Worm (Caenorhabditis elegans) whole organism, L3 larva: Measurements from ENCODE around the gene str-161.

Experiments
- R02D3.7 ChIP-seq: fragments of 150-350 bp; optimal IDR thresholded peaks from 2 replicates; lab custom pipeline; 2014; ENCODE audit warnings: missing biosample characterization, missing genetic modification characterization
- ZK546.5 ChIP-seq: sonication (generic microtip); optimal IDR thresholded peaks from 2 replicates; lab custom pipeline; 2017; ENCODE audit warnings: missing biosample characterization, missing genetic modification characterization
- aly-2 ChIP-seq: fragments of 150-350 bp; optimal IDR thresholded peaks from 2 replicates; lab custom pipeline; 2014; ENCODE audit warnings: missing biosample characterization, missing genetic modification characterization
- ama-1 ChIP-seq: fragments of 150-350 bp; optimal IDR thresholded peaks from 2 replicates; lab custom pipeline; 2018
- ceh-16 ChIP-seq: sonication (generic microtip); optimal IDR thresholded peaks from 2 replicates; lab custom pipeline; 2017; ENCODE audit warnings: missing biosample characterization, missing genetic modification characterization
- ceh-28 ChIP-seq: fragments of 150-350 bp; optimal IDR thresholded peaks from 2 replicates; lab custom pipeline; 2014; ENCODE audit warnings: missing biosample characterization, missing genetic modification reagents, missing genetic modification characterization
- ceh-82 ChIP-seq: fragments of 150-350 bp; optimal IDR thresholded peaks from 2 replicates; lab custom pipeline; 2014; ENCODE audit warnings: missing biosample characterization, missing genetic modification characterization
- ceh-9 ChIP-seq: sonication (generic microtip); optimal IDR thresholded peaks from 2 replicates; lab custom pipeline; 2018; ENCODE audit warnings: missing biosample characterization, missing genetic modification characterization
- daf-12 ChIP-seq: fragments of 150-350 bp; optimal IDR thresholded peaks from 2 replicates; lab custom pipeline; 2014; ENCODE audit warnings: missing biosample characterization, missing genetic modification reagents, missing genetic modification characterization
- egl-5 ChIP-seq: fragments of 150-350 bp; optimal IDR thresholded peaks from 2 replicates; lab custom pipeline; 2017; ENCODE audit warnings: missing biosample characterization, missing genetic modification reagents, missing genetic modification characterization, inconsistent platforms
- elt-2 ChIP-seq: sonication (generic microtip); optimal IDR thresholded peaks from 2 replicates; lab custom pipeline; 2016; ENCODE audit warnings: missing genetic modification reagents, mild to moderate bottlenecking, missing genetic modification characterization, missing compliant biosample characterization
- elt-3 ChIP-seq, 3 experiments: fragments of 150-350 bp in 1 of 3; sonication (generic microtip) in 2 of 3; optimal IDR thresholded peaks; 2 replicates in 2 of 3; 4 replicates in 1 of 3; lab custom pipeline; 2014 to 2017; ENCODE audit warnings: missing biosample characterization in 3 of 3, missing genetic modification characterization in 3 of 3
- eor-1 ChIP-seq, 2 experiments: fragments of 150-350 bp; optimal IDR thresholded peaks; 2 replicates each; lab custom pipeline; 2014 to 2018; ENCODE audit warnings: missing biosample characterization in 2 of 2, missing genetic modification characterization in 2 of 2
- fkh-10 ChIP-seq: sonication (generic microtip); optimal IDR thresholded peaks from 2 replicates; lab custom pipeline; 2017; ENCODE audit warnings: missing biosample characterization, missing genetic modification reagents, missing genetic modification characterization
- fos-1 ChIP-seq: fragments of 150-350 bp; optimal IDR thresholded peaks from 2 replicates; lab custom pipeline; 2014; ENCODE audit warnings: missing biosample characterization, missing genetic modification characterization
- hmg-11 ChIP-seq: sonication (generic microtip); optimal IDR thresholded peaks from 2 replicates; lab custom pipeline; 2016; ENCODE audit warnings: missing genetic modification characterization, missing compliant biosample characterization
- jun-1 ChIP-seq: fragments of 150-350 bp; optimal IDR thresholded peaks from 2 replicates; lab custom pipeline; 2014; ENCODE audit warnings: missing biosample characterization, missing genetic modification reagents, missing genetic modification characterization
- lin-15B ChIP-seq: fragments of 150-350 bp; optimal IDR thresholded peaks from 2 replicates; lab custom pipeline; 2014; ENCODE audit warnings: missing biosample characterization, missing genetic modification characterization
- lin-39 ChIP-seq: fragments of 150-350 bp; optimal IDR thresholded peaks from 2 replicates; lab custom pipeline; 2018; ENCODE audit warnings: missing biosample characterization, missing genetic modification reagents, missing genetic modification characterization
- lsy-12 ChIP-seq: sonication (generic microtip); optimal IDR thresholded peaks from 2 replicates; lab custom pipeline; 2016; ENCODE audit warnings: mild to moderate bottlenecking, missing genetic modification characterization, missing compliant biosample characterization
- mml-1 ChIP-seq: fragments of 150-350 bp; sonication (generic microtip); optimal IDR thresholded peaks from 3 replicates; lab custom pipeline; 2014; ENCODE audit warnings: missing biosample characterization, missing genetic modification characterization
- nhr-11 ChIP-seq: fragments of 150-350 bp; optimal IDR thresholded peaks from 2 replicates; lab custom pipeline; 2014; ENCODE audit warnings: missing biosample characterization, missing genetic modification characterization
- nhr-12 ChIP-seq: fragments of 150-350 bp; optimal IDR thresholded peaks from 2 replicates; lab custom pipeline; 2014; ENCODE audit warnings: missing biosample characterization, missing genetic modification characterization
- nhr-23 ChIP-seq: fragments of 150-350 bp; optimal IDR thresholded peaks from 2 replicates; lab custom pipeline; 2014; ENCODE audit warnings: missing biosample characterization, missing genetic modification reagents, missing genetic modification characterization
- nhr-25 ChIP-seq: sonication (generic microtip); optimal IDR thresholded peaks from 2 replicates; lab custom pipeline; 2017; ENCODE audit warnings: missing biosample characterization, missing genetic modification characterization
- nhr-67 ChIP-seq: fragments of 150-350 bp; optimal IDR thresholded peaks from 2 replicates; lab custom pipeline; 2014; ENCODE audit warnings: missing biosample characterization, missing genetic modification characterization
- nhr-76 ChIP-seq: fragments of 150-350 bp; sonication (generic microtip); optimal IDR thresholded peaks from 5 replicates; lab custom pipeline; 2014; ENCODE audit warnings: missing biosample characterization, missing genetic modification characterization
- nhr-77 ChIP-seq: fragments of 150-350 bp; optimal IDR thresholded peaks from 2 replicates; lab custom pipeline; 2014; ENCODE audit warnings: missing biosample characterization, missing genetic modification characterization
- pha-4 ChIP-seq: fragments of 150-350 bp; optimal IDR thresholded peaks from 2 replicates; lab custom pipeline; 2014; ENCODE audit warnings: missing biosample characterization, missing genetic modification reagents, missing genetic modification characterization
- pqm-1 ChIP-seq: fragments of 150-350 bp; optimal IDR thresholded peaks from 2 replicates; lab custom pipeline; 2017; ENCODE audit warnings: missing biosample characterization, missing genetic modification characterization, inconsistent platforms
- sea-2 ChIP-seq: fragments of 150-350 bp; sonication (generic microtip); optimal IDR thresholded peaks from 4 replicates; lab custom pipeline; 2014; ENCODE audit warnings: missing biosample characterization, missing genetic modification reagents, missing genetic modification characterization
- skn-1 ChIP-seq: fragments of 150-350 bp; optimal IDR thresholded peaks from 2 replicates; lab custom pipeline; 2014; ENCODE audit warnings: missing biosample characterization, missing genetic modification characterization
- snpc-4 ChIP-seq: fragments of 150-350 bp; optimal IDR thresholded peaks from 2 replicates; lab custom pipeline; 2014; ENCODE audit warnings: missing biosample characterization, missing genetic modification characterization
- tbx-2 ChIP-seq: sonication (generic microtip); optimal IDR thresholded peaks from 2 replicates; lab custom pipeline; 2016; ENCODE audit warnings: mild to moderate bottlenecking, missing genetic modification characterization, missing compliant biosample characterization
- unc-39 ChIP-seq: sonication (generic microtip); optimal IDR thresholded peaks from 4 replicates; lab custom pipeline; 2017; ENCODE audit warnings: missing biosample characterization, missing genetic modification characterization
- zag-1 ChIP-seq: fragments of 150-350 bp; optimal IDR thresholded peaks from 2 replicates; lab custom pipeline; 2014; ENCODE audit warnings: missing biosample characterization, missing genetic modification characterization
- ztf-4 ChIP-seq: fragments of 150-350 bp; optimal IDR thresholded peaks from 2 replicates; lab custom pipeline; 2014; ENCODE audit warnings: missing biosample characterization, missing genetic modification characterization

Gene str-161

ce11 chrIV:4903961-4904360, at the start of gene str-161:
Gene str-161 (minus strand): TSS chrIV:4904061.
- TF ChIP-seq unc-39 (tag; lab: Kevin White, UChicago) (no peak), jun-1 (tag; lab: Kevin White, UChicago) (no peak), egl-5 (no peak), nhr-67 (no peak), nhr-23 (tag; lab: Kevin White, UChicago) (no peak), ceh-82 (no peak), ztf-4 (tag; lab: Kevin White, UChicago) (no peak), pha-4 (tag; lab: Kevin White, UChicago) (no peak), snpc-4 (tag; lab: Kevin White, UChicago) (no peak), lin-15B (tag; lab: Kevin White, UChicago) (no peak), nhr-77 (tag; lab: Kevin White, UChicago) (no peak), daf-12 (tag; lab: Kevin White, UChicago) (no peak), hmg-11 (no peak)

ce11 chrIV:4945771-4946170, 41.9 kb upstream of the str-161 start, which contains the start of gene str-169:
Gene str-169 (plus strand): TSS chrIV:4946071.
- no peak for TF ChIP-seq snpc-4 (tag; lab: Kevin White, UChicago)
- TF ChIP-seq daf-12 (tag; lab: Kevin White, UChicago) = no peak
- no peak for TF ChIP-seq jun-1 (tag; lab: Kevin White, UChicago)
- TF ChIP-seq ceh-28 (tag; lab: Kevin White, UChicago) = no peak
- TF ChIP-seq tbx-2 = no peak

- TF ChIP-seq skn-1 (tag; lab: Kevin White, UChicago) (no peak), R02D3.7 (tag; lab: Kevin White, UChicago) (no peak), nhr-12 (tag; lab: Kevin White, UChicago) (no peak), tbx-2 (no peak), egl-5 (no peak), eor-1 (tag; optimal IDR thresholded peaks at IDR 0.05; lab: Kevin White, UChicago) (no peak), nhr-76 (no peak)
Observed at ce11 chrIV:4941681-4942080, 37.8 kb upstream of the str-161 start, which contains the start of gene Y9C9A.5. Gene Y9C9A.5 (plus strand): TSS chrIV:4941981.

ce11 chrIV:4938664-4939063, 34.8 kb upstream of the str-161 start, which contains the start of gene str-168:
Gene str-168 (plus strand): TSS chrIV:4938964.
- no peak for TF ChIP-seq fkh-10 (GFP tag; lab: Kevin White, UChicago)
- TF ChIP-seq lsy-12 (tag; lab: Kevin White, UChicago) = no peak
- no peak for TF ChIP-seq mml-1 (tag; lab: Kevin White, UChicago)
- TF ChIP-seq nhr-12 (tag; lab: Kevin White, UChicago) = no peak
- no peak for TF ChIP-seq ama-1 (lab: Kevin White, UChicago)
- no peak for TF ChIP-seq lin-39
- TF ChIP-seq elt-2 = no peak
- TF ChIP-seq ZK546.5 = no peak
- TF ChIP-seq tbx-2 = no peak
- TF ChIP-seq lin-15B (tag; lab: Kevin White, UChicago) = no peak
- no peak for TF ChIP-seq elt-3 (tag; optimal IDR thresholded peaks at IDR 0.05; lab: Kevin White, UChicago)
- no peak for TF ChIP-seq aly-2 (tag; lab: Kevin White, UChicago)
- no peak for TF ChIP-seq snpc-4 (tag; lab: Kevin White, UChicago)
- no peak for TF ChIP-seq zag-1
- TF ChIP-seq ceh-9 (tag; lab: Kevin White, UChicago) = no peak
- no peak for TF ChIP-seq unc-39 (tag; lab: Kevin White, UChicago)
- TF ChIP-seq ztf-4 (tag; lab: Kevin White, UChicago) = no peak
- TF ChIP-seq skn-1 (tag; lab: Kevin White, UChicago) = no peak

- TF ChIP-seq elt-2 (peak; percentile 57), nhr-12 (tag; lab: Kevin White, UChicago) (no peak), pqm-1 (tag; lab: Kevin White, UChicago) (peak; percentile 30)
Observed at ce11 chrIV:4937647-4938046, 33.8 kb upstream of the str-161 start, which contains the start of gene fbxa-86. Gene fbxa-86 (minus strand): TSS chrIV:4938013.

- TF ChIP-seq nhr-76 (no peak), sea-2 (GFP tag; lab: Kevin White, UChicago) (no peak), mml-1 (tag; lab: Kevin White, UChicago) (no peak), ceh-16 (tag; lab: Kevin White, UChicago) (no peak), nhr-12 (tag; lab: Kevin White, UChicago) (no peak), skn-1 (tag; lab: Kevin White, UChicago) (no peak), ztf-4 (tag; lab: Kevin White, UChicago) (no peak), eor-1 (tag; optimal IDR thresholded peaks at IDR 0.05; lab: Kevin White, UChicago) (no peak), fos-1 (tag; lab: Kevin White, UChicago) (no peak), tbx-2 (no peak), nhr-25 (no peak), snpc-4 (tag; lab: Kevin White, UChicago) (no peak), egl-5 (no peak), zag-1 (no peak), nhr-11 (tag; lab: Kevin White, UChicago) (no peak), unc-39 (tag; lab: Kevin White, UChicago) (no peak), nhr-77 (tag; lab: Kevin White, UChicago) (no peak)
- TF ChIP-seq, all 47 proteins: peak for 0
Observed at ce11 chrIV:4934103-4934502, 30.2 kb upstream of the str-161 start, which contains the start of gene str-153. Gene str-153 (plus strand): TSS chrIV:4934403.
